Worm (Caenorhabditis elegans): ENCODE results near the gene srh-125.

Gene srh-125

DNA sequence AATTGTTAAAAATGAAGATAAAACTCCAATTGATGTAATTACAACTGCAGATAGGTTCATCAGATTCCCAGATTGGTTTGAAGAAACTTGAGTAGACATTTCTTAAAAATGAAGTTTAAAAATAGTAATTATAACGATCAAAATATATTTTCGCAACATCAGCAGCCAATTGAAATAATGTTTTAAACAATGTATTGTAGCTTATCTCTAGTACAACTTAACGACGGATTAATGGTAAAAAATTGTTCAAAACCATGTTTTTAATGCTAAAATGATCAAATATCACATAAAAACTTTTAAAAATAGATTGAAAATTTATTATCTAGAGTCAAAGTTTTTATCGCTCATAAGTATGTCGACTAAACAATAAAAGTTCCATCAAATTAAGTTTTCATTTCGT, 18.5 kb upstream of the srh-125 start, which contains the start of gene srbc-11:
Gene srbc-11 (minus strand): TSS at position 101 of the 400 bp plus-strand sequence.
- TF ChIP-seq ceh-13 (GFP tag; optimal IDR thresholded peaks at IDR 0.05) = no peak
- TF ChIP-seq tra-4 (tag; optimal IDR thresholded peaks at IDR 0.05) = no peak
- no peak for TF ChIP-seq hmbx-1 (tag; optimal IDR thresholded peaks at IDR 0.05)
- TF ChIP-seq scrt-1 (GFP tag; IDR thresholded peaks at IDR 0.05) = no peak
- no peak for TF ChIP-seq aly-1 (tag; optimal IDR thresholded peaks at IDR 0.05)
- TF ChIP-seq hmg-4 (GFP tag; optimal IDR thresholded peaks at IDR 0.05) = no peak
- no peak for TF ChIP-seq sea-1 (GFP tag; conservative IDR thresholded peaks at IDR 0.05)
- no peak for TF ChIP-seq ets-7 (tag; optimal IDR thresholded peaks at IDR 0.05)
- no peak for TF ChIP-seq ceh-36 (tag; optimal IDR thresholded peaks at IDR 0.05)
- no peak for TF ChIP-seq hnd-1 (tag; optimal IDR thresholded peaks at IDR 0.05)
- no peak for TF ChIP-seq tbx-11 (GFP tag; IDR thresholded peaks at IDR 0.05)
- no peak for TF ChIP-seq B0310.2 (tag; optimal IDR thresholded peaks at IDR 0.05)
- TF ChIP-seq tbx-37 (GFP tag; conservative IDR thresholded peaks at IDR 0.05) = no peak
- no peak for TF ChIP-seq F13C5.2 (tag; optimal IDR thresholded peaks at IDR 0.05)
- no peak for TF ChIP-seq pes-1 (GFP tag; IDR thresholded peaks at IDR 0.05)
- TF ChIP-seq ama-1 (optimal IDR thresholded peaks at IDR 0.05) = no peak
- TF ChIP-seq flt-1 (GFP tag; IDR thresholded peaks at IDR 0.05) = no peak

DNA sequence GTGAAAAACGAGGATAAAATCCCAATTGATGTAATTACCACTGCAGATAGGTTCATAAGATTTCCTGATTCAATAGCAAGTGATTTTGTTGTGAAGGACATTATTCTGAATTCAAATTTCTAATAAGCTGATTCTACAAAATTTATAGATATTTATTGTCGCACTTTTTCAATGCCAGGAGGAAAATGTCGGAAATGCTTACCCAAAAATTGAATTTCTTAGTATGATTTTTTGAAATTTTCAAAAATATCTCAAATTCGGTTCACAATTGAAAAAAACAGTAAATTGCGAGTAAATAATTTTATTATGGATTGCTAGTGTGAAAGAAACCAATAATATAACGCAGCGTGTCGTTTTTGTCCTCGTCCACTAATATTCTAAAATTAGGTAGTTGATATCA, 16.3 kb upstream of the srh-125 start, which contains the start of gene srbc-10:
Gene srbc-10 (minus strand): TSS at position 101 of the 400 bp plus-strand sequence.
- no peak for TF ChIP-seq B0310.2 (tag; optimal IDR thresholded peaks at IDR 0.05)
- TF ChIP-seq F13C5.2 (tag; optimal IDR thresholded peaks at IDR 0.05) = no peak
- no peak for TF ChIP-seq flt-1 (GFP tag; IDR thresholded peaks at IDR 0.05)
- no peak for TF ChIP-seq ets-7 (tag; optimal IDR thresholded peaks at IDR 0.05)
- no peak for TF ChIP-seq ama-1 (optimal IDR thresholded peaks at IDR 0.05)
- TF ChIP-seq pes-1 (GFP tag; IDR thresholded peaks at IDR 0.05) = no peak

DNA sequence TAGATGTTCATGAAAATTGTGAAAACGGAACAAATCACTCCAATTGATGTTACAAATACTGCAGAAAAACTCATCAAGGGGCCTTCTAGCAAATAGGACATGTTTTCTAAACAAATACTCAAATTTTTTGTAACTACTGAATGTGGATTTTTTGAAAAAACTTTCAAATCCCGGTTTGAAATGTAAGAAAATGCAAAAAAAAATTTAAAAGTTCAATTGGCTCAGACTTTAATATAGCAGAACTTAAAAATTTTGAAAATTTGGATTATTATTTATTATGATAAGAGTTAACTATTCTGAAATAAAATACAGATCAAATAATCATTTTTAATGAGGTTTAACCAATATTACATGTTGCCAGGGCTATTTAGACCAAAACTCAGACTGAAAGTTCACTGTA, 13.7 kb upstream of the srh-125 start, which contains the start of gene srbc-9:
Gene srbc-9 (minus strand): TSS at position 101 of the 400 bp plus-strand sequence.
- no peak for TF ChIP-seq ama-1 (optimal IDR thresholded peaks at IDR 0.05)
- no peak for TF ChIP-seq hmg-4 (GFP tag; optimal IDR thresholded peaks at IDR 0.05)
- TF ChIP-seq hnd-1 (tag; optimal IDR thresholded peaks at IDR 0.05) = no peak
- TF ChIP-seq tra-4 (tag; optimal IDR thresholded peaks at IDR 0.05) = no peak
- no peak for TF ChIP-seq sea-1 (GFP tag; conservative IDR thresholded peaks at IDR 0.05)
- TF ChIP-seq ets-7 (tag; optimal IDR thresholded peaks at IDR 0.05) = no peak
- no peak for TF ChIP-seq ceh-13 (GFP tag; optimal IDR thresholded peaks at IDR 0.05)
- TF ChIP-seq flt-1 (GFP tag; IDR thresholded peaks at IDR 0.05) = no peak
- no peak for TF ChIP-seq ceh-36 (tag; optimal IDR thresholded peaks at IDR 0.05)
- no peak for TF ChIP-seq scrt-1 (GFP tag; IDR thresholded peaks at IDR 0.05)
- no peak for TF ChIP-seq F13C5.2 (tag; optimal IDR thresholded peaks at IDR 0.05)
- TF ChIP-seq aly-1 (tag; optimal IDR thresholded peaks at IDR 0.05) = no peak
- no peak for TF ChIP-seq hmbx-1 (tag; optimal IDR thresholded peaks at IDR 0.05)
- no peak for TF ChIP-seq tbx-11 (GFP tag; IDR thresholded peaks at IDR 0.05)

DNA sequence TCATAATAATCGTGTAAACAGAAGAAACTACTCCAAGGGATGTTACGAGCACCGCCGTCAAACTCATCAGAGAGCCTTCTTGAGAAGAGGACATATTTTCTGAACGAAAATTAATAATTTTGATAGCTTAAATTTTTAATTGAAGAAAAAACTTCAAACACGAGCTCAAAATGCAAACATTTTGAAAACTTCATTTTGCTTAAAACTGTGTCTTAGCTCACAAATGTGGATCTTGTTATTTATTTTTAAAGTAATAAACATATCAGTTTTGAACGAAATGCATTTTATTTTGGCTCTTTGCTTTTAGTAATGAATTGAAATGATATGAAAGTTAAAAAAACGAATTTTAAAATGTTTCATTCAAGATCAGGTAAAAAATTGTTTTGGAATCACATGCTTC, 10.9 kb upstream of the srh-125 start, which contains the start of gene srbc-7:
Gene srbc-7 (minus strand): TSS at position 101 of the 400 bp plus-strand sequence.
- TF ChIP-seq ets-7 (tag; optimal IDR thresholded peaks at IDR 0.05) = no peak
- TF ChIP-seq flt-1 (GFP tag; IDR thresholded peaks at IDR 0.05) = no peak
- TF ChIP-seq hnd-1 (tag; optimal IDR thresholded peaks at IDR 0.05) = no peak
- no peak for TF ChIP-seq tbx-37 (GFP tag; conservative IDR thresholded peaks at IDR 0.05)
- no peak for TF ChIP-seq F13C5.2 (tag; optimal IDR thresholded peaks at IDR 0.05)
- TF ChIP-seq B0310.2 (tag; optimal IDR thresholded peaks at IDR 0.05) = no peak
- TF ChIP-seq hmg-4 (GFP tag; optimal IDR thresholded peaks at IDR 0.05) = no peak
- TF ChIP-seq aly-1 (tag; optimal IDR thresholded peaks at IDR 0.05) = no peak
- no peak for TF ChIP-seq pes-1 (GFP tag; IDR thresholded peaks at IDR 0.05)
- no peak for TF ChIP-seq ceh-13 (GFP tag; optimal IDR thresholded peaks at IDR 0.05)

DNA sequence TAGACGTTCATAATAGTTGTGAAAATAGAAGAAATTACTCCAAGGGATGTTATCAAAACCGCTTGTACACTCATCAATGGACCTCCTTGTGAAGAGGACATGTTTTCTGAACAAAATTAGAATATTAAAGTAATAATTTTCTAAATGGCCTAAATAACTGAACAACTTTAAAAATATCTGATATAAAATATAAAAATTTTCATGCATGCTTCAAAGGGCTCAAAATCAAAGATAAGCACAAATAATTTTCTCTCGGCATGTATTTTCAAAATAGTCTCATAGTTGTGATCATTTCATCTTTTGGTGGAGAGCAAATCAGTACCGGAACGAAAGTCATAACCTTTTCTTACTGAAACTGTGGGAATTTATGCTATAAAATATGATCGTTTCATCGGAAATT, 8.3 kb upstream of the srh-125 start, which contains the start of gene srbc-8:
Gene srbc-8 (minus strand): TSS at position 101 of the 400 bp plus-strand sequence.
- TF ChIP-seq B0310.2 (tag; optimal IDR thresholded peaks at IDR 0.05) = no peak
- TF ChIP-seq tbx-37 (GFP tag; conservative IDR thresholded peaks at IDR 0.05) = no peak
- no peak for TF ChIP-seq hmbx-1 (tag; optimal IDR thresholded peaks at IDR 0.05)
- TF ChIP-seq F13C5.2 (tag; optimal IDR thresholded peaks at IDR 0.05) = no peak
- no peak for TF ChIP-seq aly-1 (tag; optimal IDR thresholded peaks at IDR 0.05)
- TF ChIP-seq scrt-1 (GFP tag; IDR thresholded peaks at IDR 0.05) = no peak
- no peak for TF ChIP-seq tra-4 (tag; optimal IDR thresholded peaks at IDR 0.05)
- TF ChIP-seq pes-1 (GFP tag; IDR thresholded peaks at IDR 0.05) = no peak
- TF ChIP-seq hmg-4 (GFP tag; optimal IDR thresholded peaks at IDR 0.05) = no peak
- no peak for TF ChIP-seq ets-7 (tag; optimal IDR thresholded peaks at IDR 0.05)
- TF ChIP-seq ceh-13 (GFP tag; optimal IDR thresholded peaks at IDR 0.05) = no peak
- no peak for TF ChIP-seq flt-1 (GFP tag; IDR thresholded peaks at IDR 0.05)
- no peak for TF ChIP-seq hnd-1 (tag; optimal IDR thresholded peaks at IDR 0.05)
- no peak for TF ChIP-seq ama-1 (optimal IDR thresholded peaks at IDR 0.05)
- TF ChIP-seq sea-1 (GFP tag; conservative IDR thresholded peaks at IDR 0.05) = no peak
- TF ChIP-seq ceh-36 (tag; optimal IDR thresholded peaks at IDR 0.05) = no peak
- no peak for TF ChIP-seq tbx-11 (GFP tag; IDR thresholded peaks at IDR 0.05)

DNA sequence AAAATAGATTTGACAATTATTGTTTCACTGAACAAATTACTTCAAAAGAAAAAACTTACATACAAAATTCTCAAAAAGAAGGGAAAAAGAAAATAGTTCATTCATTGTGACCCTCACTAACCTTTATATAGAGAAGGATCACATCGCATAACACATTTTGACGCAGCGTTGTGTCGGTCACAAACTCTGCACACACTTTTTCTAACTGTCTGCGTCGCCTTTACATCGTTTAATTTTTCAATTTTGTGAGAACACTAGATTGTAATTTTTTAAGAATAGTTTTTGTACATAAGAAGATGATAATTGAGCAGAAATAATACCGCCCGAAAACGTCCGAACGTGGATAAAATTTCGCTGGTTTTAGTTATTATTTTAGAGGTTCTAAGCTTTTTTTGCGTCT, 4.3 kb upstream of the srh-125 start, which contains the start of gene C18B10.6:
Gene C18B10.6 (minus strand): TSS at position 101 of the 400 bp plus-strand sequence.
- no peak for TF ChIP-seq ama-1 (optimal IDR thresholded peaks at IDR 0.05)
- TF ChIP-seq aly-1 (tag; optimal IDR thresholded peaks at IDR 0.05) = no peak
- no peak for TF ChIP-seq sea-1 (GFP tag; conservative IDR thresholded peaks at IDR 0.05)
- no peak for TF ChIP-seq hmbx-1 (tag; optimal IDR thresholded peaks at IDR 0.05)
- TF ChIP-seq ceh-13 (GFP tag; optimal IDR thresholded peaks at IDR 0.05) = no peak
- TF ChIP-seq hnd-1 (tag; optimal IDR thresholded peaks at IDR 0.05) = no peak
- no peak for TF ChIP-seq scrt-1 (GFP tag; IDR thresholded peaks at IDR 0.05)

DNA sequence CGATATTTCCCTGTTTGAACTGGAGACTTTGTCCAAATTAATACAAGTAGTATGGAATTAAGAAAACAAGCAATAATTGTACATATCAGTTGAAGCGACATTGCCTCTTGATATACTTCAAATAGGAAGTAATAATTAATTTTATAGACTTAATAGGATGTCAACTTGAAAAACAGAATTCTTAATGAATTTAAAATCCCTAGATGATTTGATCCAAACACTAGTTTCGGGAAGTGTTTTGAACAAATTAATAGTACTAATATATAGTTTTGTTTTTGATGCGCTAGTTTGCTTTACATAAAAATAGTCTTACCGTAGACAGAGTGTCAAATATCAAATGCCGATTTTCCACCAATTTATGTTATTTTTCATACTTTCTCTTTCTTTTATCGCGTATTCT, 1.7 kb upstream of the srh-125 start, which contains the start of gene str-190:
Gene str-190 (minus strand): TSS at position 101 of the 400 bp plus-strand sequence.
- TF ChIP-seq hmbx-1 (tag; optimal IDR thresholded peaks at IDR 0.05) = no peak
- no peak for TF ChIP-seq pes-1 (GFP tag; IDR thresholded peaks at IDR 0.05)
- TF ChIP-seq ceh-13 (GFP tag; optimal IDR thresholded peaks at IDR 0.05) = no peak
- TF ChIP-seq flt-1 (GFP tag; IDR thresholded peaks at IDR 0.05) = no peak
- TF ChIP-seq ets-7 (tag; optimal IDR thresholded peaks at IDR 0.05) = no peak
- no peak for TF ChIP-seq tbx-37 (GFP tag; conservative IDR thresholded peaks at IDR 0.05)
- no peak for TF ChIP-seq sea-1 (GFP tag; conservative IDR thresholded peaks at IDR 0.05)
- no peak for TF ChIP-seq tra-4 (tag; optimal IDR thresholded peaks at IDR 0.05)
- no peak for TF ChIP-seq F13C5.2 (tag; optimal IDR thresholded peaks at IDR 0.05)
- TF ChIP-seq B0310.2 (tag; optimal IDR thresholded peaks at IDR 0.05) = no peak
- no peak for TF ChIP-seq hnd-1 (tag; optimal IDR thresholded peaks at IDR 0.05)
- TF ChIP-seq hmg-4 (GFP tag; optimal IDR thresholded peaks at IDR 0.05) = no peak
- no peak for TF ChIP-seq scrt-1 (GFP tag; IDR thresholded peaks at IDR 0.05)
- no peak for TF ChIP-seq ceh-36 (tag; optimal IDR thresholded peaks at IDR 0.05)
- no peak for TF ChIP-seq ama-1 (optimal IDR thresholded peaks at IDR 0.05)
- TF ChIP-seq tbx-11 (GFP tag; IDR thresholded peaks at IDR 0.05) = no peak

Measured in whole organism, early embryonic.